Fruit fly (Drosophila melanogaster) whole organism, embryonic: ENCODE measurements around the gene CG16953.

ENCODE experiments used
- CG10147 ChIP-seq: fragments of 200-800 bp; sonication (Bioruptor generic); optimal IDR thresholded peaks from 2 replicates; lab custom pipeline; 2019; ENCODE audit warnings: missing biosample characterization, mild to moderate bottlenecking, missing genetic modification characterization, moderate library complexity
- CG10209 ChIP-seq: fragments of 200-800 bp; sonication (Bioruptor generic); optimal IDR thresholded peaks from 3 replicates; lab custom pipeline; 2017; ENCODE audit warnings: missing biosample characterization, mild to moderate bottlenecking, missing genetic modification characterization, missing genetic modification reagents
- CG10267 ChIP-seq: fragments of 200-800 bp; sonication (Bioruptor generic); optimal IDR thresholded peaks from 2 replicates; lab custom pipeline; 2018; ENCODE audit warnings: missing biosample characterization, mild to moderate bottlenecking, missing genetic modification characterization, moderate library complexity
- CG11456 ChIP-seq: fragments of 200-800 bp; sonication (Bioruptor generic); IDR thresholded peaks from 3 replicates; pipeline ENCODE4 v1.3.6; 2022; ENCODE audit warnings: missing biosample characterization, missing genetic modification characterization
- CG12744 ChIP-seq: fragments of 200-800 bp; sonication (Bioruptor generic); optimal IDR thresholded peaks from 2 replicates; lab custom pipeline; 2016; ENCODE audit warnings: missing biosample characterization, missing genetic modification characterization
- CG13624 ChIP-seq: fragments of 200-800 bp; sonication (Bioruptor generic); optimal IDR thresholded peaks from 2 replicates; lab custom pipeline; 2016; ENCODE audit warnings: missing biosample characterization, missing genetic modification characterization
- CG14441 ChIP-seq: fragments of 200-800 bp; sonication (Bioruptor generic); IDR thresholded peaks from 2 replicates; pipeline ENCODE4 v1.3.6; 2022; ENCODE audit warnings: missing biosample characterization, missing genetic modification characterization
- CG14667 ChIP-seq: fragments of 200-800 bp; sonication (Bioruptor generic); IDR thresholded peaks from 2 replicates; pipeline ENCODE4 v1.3.6; 2022; ENCODE audit warnings: missing biosample characterization, missing genetic modification characterization
- CG14710 ChIP-seq: fragments of 200-800 bp; sonication (Bioruptor generic); optimal IDR thresholded peaks from 3 replicates; lab custom pipeline; 2019; ENCODE audit warnings: missing biosample characterization, mild to moderate bottlenecking, missing genetic modification characterization, moderate library complexity
- CG15011 ChIP-seq: fragments of 200-800 bp; sonication (Bioruptor generic); optimal IDR thresholded peaks from 3 replicates; lab custom pipeline; 2018; ENCODE audit warnings: missing biosample characterization, mild to moderate bottlenecking, missing genetic modification characterization
- CG1529 ChIP-seq: fragments of 200-800 bp; sonication (Bioruptor generic); optimal IDR thresholded peaks from 3 replicates; lab custom pipeline; 2018; ENCODE audit warnings: missing biosample characterization, missing genetic modification characterization
- CG17829 ChIP-seq: fragments of 200-800 bp; optimal IDR thresholded peaks from 2 replicates; lab custom pipeline; 2019; ENCODE audit warnings: missing biosample characterization, mild to moderate bottlenecking, missing genetic modification characterization, moderate library complexity
- CG18011 ChIP-seq: fragments of 200-800 bp; sonication (Bioruptor generic); optimal IDR thresholded peaks from 2 replicates; lab custom pipeline; 2017; ENCODE audit warnings: missing biosample characterization, missing genetic modification characterization, mild to moderate bottlenecking, moderate library complexity, missing genotype
- CG18262 ChIP-seq: fragments of 200-800 bp; optimal IDR thresholded peaks from 3 replicates; lab custom pipeline; 2019; ENCODE audit warnings: missing biosample characterization, mild to moderate bottlenecking, missing genetic modification characterization, moderate library complexity
- CG2202 ChIP-seq: fragments of 200-800 bp; sonication (Bioruptor generic); optimal IDR thresholded peaks from 2 replicates; lab custom pipeline; 2018; ENCODE audit warnings: missing biosample characterization, mild to moderate bottlenecking, missing genetic modification characterization
- CG30020 ChIP-seq: fragments of 200-800 bp; optimal IDR thresholded peaks from 2 replicates; lab custom pipeline; 2019; ENCODE audit warnings: missing biosample characterization, mild to moderate bottlenecking, missing genetic modification characterization, moderate library complexity
- CG7786 ChIP-seq: fragments of 200-800 bp; sonication (Bioruptor generic); optimal IDR thresholded peaks from 2 replicates; lab custom pipeline; 2016; ENCODE audit warnings: missing biosample characterization, missing genetic modification characterization
- CG8290 ChIP-seq, 3 experiments: fragments of 200-800 bp; sonication (Bioruptor generic); optimal IDR thresholded peaks; 2 replicates each; lab custom pipeline; 2016 to 2019; ENCODE audit warnings: missing biosample characterization in 3 of 3, missing genetic modification characterization in 3 of 3, mild to moderate bottlenecking in 2 of 3, moderate library complexity in 1 of 3
- CG9609 ChIP-seq: fragments of 200-800 bp; sonication (Bioruptor generic); optimal IDR thresholded peaks from 3 replicates; lab custom pipeline; 2016; ENCODE audit warnings: missing biosample characterization, missing genetic modification characterization
- CrebB ChIP-seq: fragments of 200-800 bp; sonication (Bioruptor generic); optimal IDR thresholded peaks from 3 replicates; lab custom pipeline; 2018; ENCODE audit warnings: missing biosample characterization, mild to moderate bottlenecking, missing genetic modification characterization
- D19B ChIP-seq: fragments of 200-800 bp; sonication (Bioruptor generic); optimal IDR thresholded peaks from 2 replicates; lab custom pipeline; 2017; ENCODE audit warnings: missing biosample characterization, mild to moderate bottlenecking, missing genetic modification characterization
- ERR ChIP-seq: fragments of 200-800 bp; sonication (Bioruptor generic); optimal IDR thresholded peaks from 2 replicates; lab custom pipeline; 2016; ENCODE audit warnings: missing biosample characterization, missing genetic modification characterization
- Elba2 ChIP-seq: fragments of 200-800 bp; sonication (Bioruptor generic); optimal IDR thresholded peaks from 3 replicates; lab custom pipeline; 2016; ENCODE audit warnings: missing biosample characterization, missing genetic modification characterization
- H15 ChIP-seq: fragments of 200-800 bp; sonication (Bioruptor generic); IDR thresholded peaks from 3 replicates; pipeline ENCODE4 v1.3.6; 2022; ENCODE audit warnings: missing biosample characterization, missing genetic modification characterization
- Hey ChIP-seq: fragments of 200-800 bp; sonication (Bioruptor generic); optimal IDR thresholded peaks from 3 replicates; lab custom pipeline; 2018; ENCODE audit warnings: missing biosample characterization, mild to moderate bottlenecking, missing genetic modification characterization
- Hr3 ChIP-seq: fragments of 200-800 bp; sonication (Bioruptor generic); optimal IDR thresholded peaks from 3 replicates; lab custom pipeline; 2016; ENCODE audit warnings: missing biosample characterization, missing genetic modification characterization
- MTF-1 ChIP-seq: fragments of 200-800 bp; sonication (Bioruptor generic); optimal IDR thresholded peaks from 2 replicates; lab custom pipeline; 2018; ENCODE audit warnings: missing biosample characterization, mild to moderate bottlenecking, missing genetic modification characterization, borderline replicate concordance
- NK7.1 ChIP-seq: fragments of 200-800 bp; sonication (Bioruptor generic); optimal IDR thresholded peaks from 3 replicates; lab custom pipeline; 2016; ENCODE audit warnings: missing biosample characterization, missing genetic modification characterization
- Oli ChIP-seq: fragments of 200-800 bp; sonication (Bioruptor generic); optimal IDR thresholded peaks from 2 replicates; lab custom pipeline; 2018; ENCODE audit warnings: missing biosample characterization, mild to moderate bottlenecking, missing genetic modification characterization, moderate library complexity
- Rfx ChIP-seq: fragments of 200-800 bp; sonication (Bioruptor generic); IDR thresholded peaks from 2 replicates; pipeline ENCODE4 v1.3.6; 2022; ENCODE audit warnings: missing biosample characterization, missing genetic modification characterization
- Sox102F ChIP-seq: fragments of 200-800 bp; sonication (Bioruptor generic); optimal IDR thresholded peaks from 2 replicates; lab custom pipeline; 2018; ENCODE audit warnings: missing biosample characterization, mild to moderate bottlenecking, missing genetic modification characterization, moderate library complexity
- bowl ChIP-seq: fragments of 200-800 bp; sonication (Bioruptor generic); IDR thresholded peaks from 2 replicates; pipeline ENCODE4 v1.3.6; 2022; ENCODE audit warnings: missing biosample characterization, missing genetic modification characterization
- cg ChIP-seq: fragments of 200-800 bp; sonication (Bioruptor generic); optimal IDR thresholded peaks from 3 replicates; lab custom pipeline; 2019; ENCODE audit warnings: missing biosample characterization, mild to moderate bottlenecking, missing genetic modification characterization, moderate library complexity
- en ChIP-seq: fragments of 200-800 bp; sonication (Bioruptor generic); optimal IDR thresholded peaks from 2 replicates; lab custom pipeline; 2016; ENCODE audit warnings: missing biosample characterization, missing genetic modification characterization
- fd102C ChIP-seq: fragments of 200-800 bp; sonication (Bioruptor generic); optimal IDR thresholded peaks from 2 replicates; lab custom pipeline; 2018; ENCODE audit warnings: missing biosample characterization, mild to moderate bottlenecking, missing genetic modification characterization, moderate library complexity
- gt ChIP-seq: fragments of 200-800 bp; sonication (Bioruptor generic); IDR thresholded peaks from 2 replicates; pipeline ENCODE4 v1.3.6; 2022; ENCODE audit warnings: missing biosample characterization, missing genetic modification characterization
- hkb ChIP-seq, 2 experiments: fragments of 200-800 bp in 1 of 2; fragments of >200 bp in 1 of 2; sonication (Bioruptor generic) in 1 of 2; IDR thresholded peaks in 1 of 2; optimal IDR thresholded peaks in 1 of 2; 2 replicates each; pipeline versions ENCODE4 v1.3.6 to Lab custom; 2017 to 2022; ENCODE audit warnings: missing biosample characterization in 1 of 2, missing genetic modification characterization in 1 of 2
- ind ChIP-seq: fragments of 200-800 bp; sonication (Bioruptor generic); optimal IDR thresholded peaks from 3 replicates; lab custom pipeline; 2016; ENCODE audit warnings: missing biosample characterization, missing genetic modification characterization
- insv ChIP-seq, 2 experiments: fragments of 200-800 bp; sonication (Bioruptor generic); optimal IDR thresholded peaks; 3 replicates each; lab custom pipeline; 2016 to 2018; ENCODE audit warnings: missing biosample characterization in 2 of 2, missing genetic modification characterization in 2 of 2
- klu ChIP-seq: fragments of 200-800 bp; sonication (Bioruptor generic); IDR thresholded peaks from 2 replicates; pipeline ENCODE4 v1.3.6; 2022; ENCODE audit warnings: missing biosample characterization, missing genetic modification characterization
- lbe ChIP-seq: fragments of 200-800 bp; sonication (Bioruptor generic); optimal IDR thresholded peaks from 2 replicates; lab custom pipeline; 2016; ENCODE audit warnings: missing biosample characterization, mild to moderate bottlenecking, missing genetic modification characterization
- onecut ChIP-seq: fragments of 200-800 bp; sonication (Bioruptor generic); IDR thresholded peaks from 2 replicates; pipeline ENCODE4 v1.3.6; 2022; ENCODE audit warnings: missing biosample characterization, missing genetic modification characterization
- org-1 ChIP-seq: fragments of 200-800 bp; sonication (Bioruptor generic); optimal IDR thresholded peaks from 2 replicates; lab custom pipeline; 2017; ENCODE audit warnings: missing biosample characterization, missing genetic modification characterization
- phol ChIP-seq: fragments of 200-800 bp; sonication (Bioruptor generic); optimal IDR thresholded peaks from 3 replicates; lab custom pipeline; 2018; ENCODE audit warnings: missing biosample characterization, mild to moderate bottlenecking, missing genetic modification characterization, moderate library complexity
- sima ChIP-seq: fragments of 200-800 bp; sonication (Bioruptor generic); optimal IDR thresholded peaks from 2 replicates; lab custom pipeline; 2016; ENCODE audit warnings: missing biosample characterization, missing genetic modification characterization
- sqz ChIP-seq: fragments of 200-800 bp; sonication (Bioruptor generic); optimal IDR thresholded peaks from 3 replicates; lab custom pipeline; 2018; ENCODE audit warnings: missing biosample characterization, mild to moderate bottlenecking, missing genetic modification characterization
- tgo ChIP-seq: fragments of 200-800 bp; sonication (Bioruptor generic); IDR thresholded peaks from 3 replicates; pipeline ENCODE4 v1.3.6; 2022; ENCODE audit warnings: missing biosample characterization, missing genetic modification characterization
- wor ChIP-seq: fragments of 200-800 bp; sonication (Bioruptor generic); IDR thresholded peaks from 2 replicates; pipeline ENCODE4 v1.3.6; 2022; ENCODE audit warnings: missing biosample characterization, missing genetic modification characterization

The CG16953 gene

dm6 chr3R:20556281-20557113 is 29.1 kb downstream of the CG16953 start (continued):
- TF ChIP-seq Sox102F (GFP tag; lab: Kevin White, UChicago) (peak; percentile 47), insv (GFP tag; optimal IDR thresholded peaks at IDR 0.05; lab: Kevin White, UChicago) (peak; percentile 48 to 94), en (GFP tag; lab: Kevin White, UChicago) (no peak), D19B (GFP tag; lab: Kevin White, UChicago) (peak; percentile 52), ERR (GFP tag; lab: Kevin White, UChicago) (peak; percentile 7), CG17829 (peak; percentile 41), phol (tag; lab: Kevin White, UChicago) (peak; percentile 60), CG30020 (tag; lab: Kevin White, UChicago) (no peak), sqz (GFP tag; lab: Kevin White, UChicago) (peak; percentile 7), fd102C (GFP tag; lab: Kevin White, UChicago) (no peak), hkb (optimal IDR thresholded peaks at IDR 0.05; lab: Kevin White, UChicago) (no peak), hkb (GFP tag; IDR thresholded peaks at IDR 0.05; lab: Robert Waterston, UW) (peak; percentile 75), ind (GFP tag; lab: Kevin White, UChicago) (peak; percentile 65), Oli (peak; percentile 78), CG15011 (GFP tag; lab: Kevin White, UChicago) (peak; percentile 55), CG18011 (GFP tag; lab: Kevin White, UChicago) (no peak), klu (peak; percentile 76), CG9609 (GFP tag; lab: Kevin White, UChicago) (no peak), gt (0 out of 2 replicates have a peak, but pooled peaks have one; percentile 20), CG8290 (GFP tag; optimal IDR thresholded peaks at IDR 0.05; lab: Kevin White, UChicago) (no peak), CG8290 (tag; optimal IDR thresholded peaks at IDR 0.05; lab: Kevin White, UChicago) (no peak), cg (GFP tag; lab: Kevin White, UChicago) (no peak), org-1 (GFP tag; lab: Kevin White, UChicago) (peak; percentile 43), onecut (no peak; the same call in 1 of the 2 replicates), CG13624 (GFP tag; lab: Kevin White, UChicago) (peak; percentile 54), CG18262 (tag; lab: Kevin White, UChicago) (peak; percentile 52), Rfx (GFP tag; lab: Robert Waterston, UW) (peak; percentile 93), CG12744 (peak; percentile 4), NK7.1 (GFP tag; lab: Kevin White, UChicago) (no peak), bowl (GFP tag; lab: Robert Waterston, UW) (peak; percentile 43; the same call in 1 of the 2 replicates), CG14710 (tag; lab: Kevin White, UChicago) (peak; percentile 18), tgo (GFP tag; lab: Robert Waterston, UW) (peak; percentile 83), CG1529 (no peak), CrebB (tag; lab: Kevin White, UChicago) (no peak), CG14441 (GFP tag; lab: Robert Waterston, UW) (peak; percentile 89), CG10209 (GFP tag; lab: Kevin White, UChicago) (peak; percentile 65), Hey (tag; lab: Kevin White, UChicago) (no peak), CG11456 (GFP tag; lab: Robert Waterston, UW) (peak; percentile 74), CG2202 (tag; lab: Kevin White, UChicago) (no peak), CG14667 (GFP tag; lab: Robert Waterston, UW) (peak; percentile 83), H15 (GFP tag; lab: Robert Waterston, UW) (peak; percentile 83), Elba2 (GFP tag; lab: Kevin White, UChicago) (no peak), CG10267 (tag; lab: Kevin White, UChicago) (peak; percentile 24), Hr3 (GFP tag; lab: Kevin White, UChicago) (peak; percentile 44), wor (GFP tag; lab: Robert Waterston, UW) (no peak), sima (GFP tag; lab: Kevin White, UChicago) (no peak), MTF-1 (no peak), lbe (GFP tag; lab: Kevin White, UChicago) (no peak), CG7786 (GFP tag; lab: Kevin White, UChicago) (no peak), CG10147 (no peak)
